Worm (Caenorhabditis elegans) whole organism, L3 larva: ENCODE results near the gene garr-1.

Experiments
- daf-12 ChIP-seq: fragments of 150-350 bp; optimal IDR thresholded peaks from 2 replicates; lab custom pipeline; 2014; ENCODE audit warnings: missing biosample characterization, missing genetic modification reagents, missing genetic modification characterization
- nhr-12 ChIP-seq: fragments of 150-350 bp; optimal IDR thresholded peaks from 2 replicates; lab custom pipeline; 2014; ENCODE audit warnings: missing biosample characterization, missing genetic modification characterization
- tbx-2 ChIP-seq: sonication (generic microtip); optimal IDR thresholded peaks from 2 replicates; lab custom pipeline; 2016; ENCODE audit warnings: mild to moderate bottlenecking, missing genetic modification characterization, missing compliant biosample characterization

- no peak for TF ChIP-seq nhr-12
- no peak for TF ChIP-seq daf-12 (tag; lab: Kevin White, UChicago)
- no peak for TF ChIP-seq tbx-2 (tag; lab: Kevin White, UChicago)
Observed at ce11 chrIV:378367-378766, 47.6 kb upstream of the garr-1 start.
